Worm (Caenorhabditis elegans) whole organism, early embryonic: ENCODE data around the gene srj-24.

Experiments
- B0310.2 ChIP-seq: sonication (generic microtip); optimal IDR thresholded peaks from 2 replicates; lab custom pipeline; 2016; ENCODE audit warnings: mild to moderate bottlenecking, missing genetic modification characterization, missing compliant biosample characterization
- F13C5.2 ChIP-seq: sonication (generic microtip); optimal IDR thresholded peaks from 2 replicates; lab custom pipeline; 2017; ENCODE audit warnings: mild to moderate bottlenecking, missing genetic modification characterization, inconsistent platforms, missing compliant biosample characterization
- ama-1 ChIP-seq: fragments of 150-350 bp; optimal IDR thresholded peaks from 2 replicates; lab custom pipeline; 2014
- ceh-36 ChIP-seq: sonication (generic microtip); optimal IDR thresholded peaks from 2 replicates; lab custom pipeline; 2016; ENCODE audit warnings: missing genetic modification characterization, inconsistent platforms, missing compliant biosample characterization
- ets-7 ChIP-seq: sonication (generic microtip); optimal IDR thresholded peaks from 2 replicates; lab custom pipeline; 2016; ENCODE audit warnings: missing genotype, missing genetic modification characterization, missing compliant biosample characterization
- flt-1 ChIP-seq: fragments of 200-800 bp; sonication (Bioruptor generic); IDR thresholded peaks from 2 replicates; pipeline ENCODE4 v1.3.6; 2022; ENCODE audit warnings: missing genetic modification characterization, missing compliant biosample characterization
- hnd-1 ChIP-seq: sonication (generic microtip); optimal IDR thresholded peaks from 2 replicates; lab custom pipeline; 2016; ENCODE audit warnings: missing genetic modification characterization, missing compliant biosample characterization
- pes-1 ChIP-seq: fragments of 200-800 bp; sonication (Bioruptor generic); IDR thresholded peaks from 2 replicates; pipeline ENCODE4 v1.3.6; 2022; ENCODE audit warnings: missing genetic modification reagents, missing genetic modification characterization, missing compliant biosample characterization
- tbx-11 ChIP-seq: fragments of 200-800 bp; sonication (Bioruptor generic); IDR thresholded peaks from 2 replicates; pipeline ENCODE4 v1.3.6; 2022; ENCODE audit warnings: missing genetic modification characterization, missing compliant biosample characterization
- tra-4 ChIP-seq: sonication (generic microtip); optimal IDR thresholded peaks from 2 replicates; lab custom pipeline; 2017; ENCODE audit warnings: missing genetic modification characterization, missing compliant biosample characterization

ce11 chrV:731330-731729 is 7.3 kb downstream of the srj-24 start:
- TF ChIP-seq pes-1 (GFP tag; lab: Robert Waterston, UW) (no peak), ceh-36 (tag; lab: Kevin White, UChicago) (no peak), flt-1 (GFP tag; lab: Robert Waterston, UW) (no peak), ama-1 (no peak), B0310.2 (tag; lab: Kevin White, UChicago) (no peak), ets-7 (tag; lab: Kevin White, UChicago) (no peak), hnd-1 (tag; lab: Kevin White, UChicago) (no peak), tra-4 (no peak), tbx-11 (no peak), F13C5.2 (tag; lab: Kevin White, UChicago) (no peak)
